Worm (Caenorhabditis elegans) whole organism, L2 larva: ENCODE results near the gene F28B4.3.
A peak's percentile ranks its signal among the peaks of the same experiment; 100 is the strongest.

Experiments used
- C34F6.9 ChIP-seq: fragments of 150-350 bp; optimal IDR thresholded peaks from 2 replicates; lab custom pipeline; 2014; ENCODE audit warnings: missing biosample characterization, missing genetic modification characterization
- F13H6.1 ChIP-seq: sonication (generic microtip); optimal IDR thresholded peaks from 2 replicates; lab custom pipeline; 2016; ENCODE audit warnings: missing genetic modification characterization, missing compliant biosample characterization
- R02D3.7 ChIP-seq: fragments of 150-350 bp; optimal IDR thresholded peaks from 2 replicates; lab custom pipeline; 2014; ENCODE audit warnings: missing biosample characterization, missing genetic modification characterization
- ZK546.5 ChIP-seq: sonication (generic microtip); optimal IDR thresholded peaks from 2 replicates; lab custom pipeline; 2017; ENCODE audit warnings: missing biosample characterization, missing genetic modification characterization
- alr-1 ChIP-seq: fragments of 150-350 bp; optimal IDR thresholded peaks from 2 replicates; lab custom pipeline; 2014; ENCODE audit warnings: missing biosample characterization, missing genetic modification characterization
- aly-2 ChIP-seq: fragments of 150-350 bp; optimal IDR thresholded peaks from 2 replicates; lab custom pipeline; 2014; ENCODE audit warnings: missing biosample characterization, missing genetic modification characterization
- ama-1 ChIP-seq: fragments of 150-350 bp; optimal IDR thresholded peaks from 2 replicates; lab custom pipeline; 2018; ENCODE audit warnings: inconsistent platforms
- blmp-1 ChIP-seq: sonication (generic microtip); optimal IDR thresholded peaks from 2 replicates; lab custom pipeline; 2017; ENCODE audit warnings: missing genetic modification characterization, mild to moderate bottlenecking, missing compliant biosample characterization, antibody characterized with exemption, moderate library complexity; ENCODE audit not compliant: insufficient read depth
- ceh-16 ChIP-seq: fragments of 150-350 bp; optimal IDR thresholded peaks from 2 replicates; lab custom pipeline; 2014; ENCODE audit warnings: missing biosample characterization, missing genetic modification characterization
- crh-2 ChIP-seq: sonication (generic microtip); optimal IDR thresholded peaks from 2 replicates; lab custom pipeline; 2017; ENCODE audit warnings: missing biosample characterization, missing genetic modification characterization
- dmd-4 ChIP-seq: sonication (generic microtip); optimal IDR thresholded peaks from 2 replicates; lab custom pipeline; 2017; ENCODE audit warnings: missing biosample characterization, missing genetic modification characterization
- egl-27 ChIP-seq: sonication (generic microtip); optimal IDR thresholded peaks from 3 replicates; lab custom pipeline; 2017; ENCODE audit warnings: missing biosample characterization, missing genetic modification reagents, missing genetic modification characterization
- fos-1 ChIP-seq: fragments of 150-350 bp; optimal IDR thresholded peaks from 2 replicates; lab custom pipeline; 2014; ENCODE audit warnings: missing biosample characterization, missing genetic modification characterization
- gmeb-1 ChIP-seq: fragments of 150-350 bp; optimal IDR thresholded peaks from 2 replicates; lab custom pipeline; 2014; ENCODE audit warnings: missing biosample characterization, missing genetic modification characterization
- lin-11 ChIP-seq: fragments of 150-350 bp; sonication (generic microtip); optimal IDR thresholded peaks from 2 replicates; lab custom pipeline; 2014; ENCODE audit warnings: missing biosample characterization, missing genetic modification characterization, inconsistent platforms, mixed read lengths
- lin-13 ChIP-seq: fragments of 150-350 bp; optimal IDR thresholded peaks from 2 replicates; lab custom pipeline; 2014; ENCODE audit warnings: missing biosample characterization, missing genetic modification reagents, missing genetic modification characterization
- lin-39 ChIP-seq: fragments of 150-350 bp; optimal IDR thresholded peaks from 2 replicates; lab custom pipeline; 2014; ENCODE audit warnings: missing biosample characterization, missing genetic modification reagents, missing genetic modification characterization
- lsy-2 ChIP-seq, 2 experiments: fragments of 150-350 bp in 1 of 2; sonication (generic microtip) in 1 of 2; optimal IDR thresholded peaks; 2 replicates each; lab custom pipeline; 2014 to 2017; ENCODE audit warnings: missing biosample characterization in 2 of 2, missing genetic modification characterization in 2 of 2
- mbf-1 ChIP-seq: sonication (generic microtip); optimal IDR thresholded peaks from 2 replicates; lab custom pipeline; 2017; ENCODE audit warnings: missing biosample characterization, missing genetic modification characterization
- nhr-10 ChIP-seq: sonication (generic microtip); optimal IDR thresholded peaks from 2 replicates; lab custom pipeline; 2017; ENCODE audit warnings: missing biosample characterization, missing genetic modification characterization
- nhr-11 ChIP-seq: fragments of 150-350 bp; optimal IDR thresholded peaks from 2 replicates; lab custom pipeline; 2014; ENCODE audit warnings: missing biosample characterization, missing genetic modification characterization
- nhr-237 ChIP-seq: fragments of 150-350 bp; optimal IDR thresholded peaks from 2 replicates; lab custom pipeline; 2014; ENCODE audit warnings: missing biosample characterization, missing genetic modification characterization
- nhr-6 ChIP-seq: fragments of 150-350 bp; optimal IDR thresholded peaks from 2 replicates; lab custom pipeline; 2014; ENCODE audit warnings: missing biosample characterization, missing genetic modification characterization
- nhr-77 ChIP-seq: fragments of 150-350 bp; optimal IDR thresholded peaks from 2 replicates; lab custom pipeline; 2014; ENCODE audit warnings: missing biosample characterization, missing genetic modification characterization
- peb-1 ChIP-seq: fragments of 150-350 bp; optimal IDR thresholded peaks from 2 replicates; lab custom pipeline; 2014; ENCODE audit warnings: missing biosample characterization, missing genetic modification characterization
- sem-4 ChIP-seq: fragments of 150-350 bp; optimal IDR thresholded peaks from 2 replicates; lab custom pipeline; 2014; ENCODE audit warnings: missing biosample characterization, missing genetic modification reagents, missing genetic modification characterization
- skn-1 ChIP-seq: sonication (generic microtip); optimal IDR thresholded peaks from 2 replicates; lab custom pipeline; 2017; ENCODE audit warnings: missing biosample characterization, missing genetic modification characterization
- sma-9 ChIP-seq, 2 experiments: fragments of 150-350 bp in 1 of 2; sonication (generic microtip) in 1 of 2; optimal IDR thresholded peaks; 2 replicates each; lab custom pipeline; 2014 to 2016; ENCODE audit warnings: missing genetic modification characterization in 2 of 2, mild to moderate bottlenecking in 1 of 2, missing biosample characterization in 1 of 2, missing compliant biosample characterization in 1 of 2, missing genetic modification reagents in 1 of 2, moderate library complexity in 1 of 2
- snpc-4 ChIP-seq: fragments of 150-350 bp; optimal IDR thresholded peaks from 2 replicates; lab custom pipeline; 2014; ENCODE audit warnings: missing biosample characterization, missing genetic modification characterization
- unc-39 ChIP-seq: fragments of 150-350 bp; optimal IDR thresholded peaks from 2 replicates; lab custom pipeline; 2014; ENCODE audit warnings: missing biosample characterization, missing genetic modification characterization
- unc-55 ChIP-seq: fragments of 150-350 bp; sonication (generic microtip); optimal IDR thresholded peaks from 3 replicates; lab custom pipeline; 2014; ENCODE audit warnings: missing biosample characterization, missing genetic modification reagents, missing genetic modification characterization
- zag-1 ChIP-seq: fragments of 150-350 bp; optimal IDR thresholded peaks from 2 replicates; lab custom pipeline; 2014; ENCODE audit warnings: missing biosample characterization, missing genetic modification characterization
- ztf-11 ChIP-seq: sonication (generic microtip); optimal IDR thresholded peaks from 2 replicates; lab custom pipeline; 2017; ENCODE audit warnings: missing biosample characterization, missing genetic modification characterization

F28B4.3 gene

ce11 chrX:3220267-3220666 lies 14.9 kb downstream of the F28B4.3 start, which contains the start of gene rgl-1:
rgl-1 (minus strand) TSS chrX:3220367.
- no peak for TF ChIP-seq C34F6.9 (tag; lab: Kevin White, UChicago)
- no peak for TF ChIP-seq peb-1 (tag; lab: Kevin White, UChicago)
- TF ChIP-seq sem-4 (tag; lab: Kevin White, UChicago): no peak
- TF ChIP-seq dmd-4: no peak
- TF ChIP-seq nhr-237 (tag; lab: Kevin White, UChicago): no peak
- TF ChIP-seq ama-1 (lab: Kevin White, UChicago): no peak
- no peak for TF ChIP-seq nhr-10 (tag; lab: Kevin White, UChicago)
- TF ChIP-seq unc-39 (tag; lab: Kevin White, UChicago): no peak
- no peak for TF ChIP-seq gmeb-1
- TF ChIP-seq F13H6.1 (tag; lab: Kevin White, UChicago): no peak

DNA sequence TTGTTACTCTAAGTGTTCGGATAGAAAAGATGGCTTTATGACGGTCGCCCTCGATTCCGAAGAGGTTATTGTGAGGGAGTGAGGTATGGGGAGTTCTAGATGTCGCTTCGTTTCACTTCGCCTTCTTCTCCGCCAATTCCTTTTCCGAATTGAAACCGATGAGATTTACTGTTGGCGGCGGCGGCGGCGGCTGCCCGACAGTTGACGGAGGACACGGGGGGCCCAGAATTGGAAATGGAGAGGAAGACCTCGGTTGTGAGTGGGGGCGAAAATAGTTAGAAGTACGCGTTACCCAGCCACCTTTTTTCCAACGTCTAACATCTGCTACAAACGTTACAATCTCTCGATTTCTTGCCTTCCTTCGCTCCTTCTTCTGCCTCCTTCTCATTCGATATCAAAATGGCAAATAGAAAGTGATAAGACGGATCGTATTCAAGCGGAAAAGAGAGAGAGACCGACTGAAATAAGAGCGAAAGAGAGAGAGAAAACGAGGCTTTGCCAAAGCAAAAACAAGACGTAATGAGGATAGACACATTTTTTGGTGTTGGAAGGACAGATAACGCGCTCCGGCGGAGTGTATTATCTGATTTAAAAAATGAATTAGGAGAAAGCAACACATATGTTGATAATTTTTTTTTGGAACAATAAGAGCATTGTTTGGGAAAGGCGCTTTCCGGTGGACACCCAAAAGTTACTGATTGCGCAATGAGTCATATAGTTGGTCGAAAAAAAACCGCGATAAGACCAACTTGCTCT lies 17.0 kb downstream of the F28B4.3 start:
- peak; percentile 6 for TF ChIP-seq blmp-1
- no peak for TF ChIP-seq snpc-4
- peak; percentile 14 for TF ChIP-seq crh-2 (tag; lab: Kevin White, UChicago)
- TF ChIP-seq, all 48 proteins: peak for 2

DNA sequence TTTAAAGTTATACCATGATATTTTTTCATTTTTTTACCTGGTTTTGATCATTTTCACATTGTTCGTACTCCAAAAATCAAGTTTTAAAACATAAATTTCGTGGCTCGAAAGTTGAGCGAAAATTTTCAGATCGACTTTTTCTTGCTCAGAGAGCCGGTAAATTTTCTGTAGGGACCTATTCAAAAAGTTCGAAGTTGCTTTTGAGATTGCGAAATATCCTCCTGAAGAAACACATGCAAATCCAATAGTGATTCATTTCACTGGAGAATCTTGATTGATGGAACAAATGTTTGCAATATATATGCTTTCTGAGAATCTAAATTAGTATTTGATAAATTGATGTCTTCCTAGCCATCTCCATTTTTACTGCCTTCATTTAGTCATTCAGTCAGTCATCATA lies 18.5 kb downstream of the F28B4.3 start:
- no peak for TF ChIP-seq ztf-11 (tag; lab: Kevin White, UChicago)
- no peak for TF ChIP-seq lin-39 (tag; lab: Kevin White, UChicago)
- no peak for TF ChIP-seq nhr-6 (tag; lab: Kevin White, UChicago)
- TF ChIP-seq egl-27 (tag; lab: Kevin White, UChicago): no peak
- TF ChIP-seq sma-9 (GFP tag; optimal IDR thresholded peaks at IDR 0.05; lab: Kevin White, UChicago): no peak
- TF ChIP-seq sma-9 (tag; optimal IDR thresholded peaks at IDR 0.05; lab: Kevin White, UChicago): no peak
- no peak for TF ChIP-seq aly-2
- no peak for TF ChIP-seq ZK546.5 (tag; lab: Kevin White, UChicago)
- TF ChIP-seq zag-1 (tag; lab: Kevin White, UChicago): no peak
- TF ChIP-seq ceh-16 (tag; lab: Kevin White, UChicago): no peak
- TF ChIP-seq R02D3.7 (tag; lab: Kevin White, UChicago): no peak
- TF ChIP-seq unc-55 (GFP tag; lab: Kevin White, UChicago): no peak
- TF ChIP-seq lin-13 (GFP tag; lab: Kevin White, UChicago): no peak
- no peak for TF ChIP-seq C34F6.9 (tag; lab: Kevin White, UChicago)
- TF ChIP-seq fos-1 (tag; lab: Kevin White, UChicago): no peak
- TF ChIP-seq gmeb-1: no peak

ce11 chrX:3209523-3209922 lies 25.7 kb downstream of the F28B4.3 start, which contains the start of gene F28B4.4:
F28B4.4 (minus strand) TSS chrX:3209623.
- TF ChIP-seq skn-1: no peak
- TF ChIP-seq, all 48 proteins: peak for 0

ce11 chrX:3204778-3205177 lies 30.4 kb downstream of the F28B4.3 start, which contains the start of gene F28B4.1:
F28B4.1 (plus strand) TSS chrX:3205078.
- TF ChIP-seq skn-1 (no peak), unc-39 (tag; lab: Kevin White, UChicago) (no peak), ceh-16 (tag; lab: Kevin White, UChicago) (no peak), mbf-1 (no peak), gmeb-1 (no peak), nhr-77 (tag; lab: Kevin White, UChicago) (no peak), lin-11 (tag; lab: Kevin White, UChicago) (no peak), lsy-2 (tag; optimal IDR thresholded peaks at IDR 0.05; lab: Kevin White, UChicago) (no peak), nhr-10 (tag; lab: Kevin White, UChicago) (no peak)

ce11 chrX:3202350-3202749 lies 32.9 kb downstream of the F28B4.3 start:
- TF ChIP-seq nhr-11 (tag; lab: Kevin White, UChicago) (no peak), gmeb-1 (no peak), zag-1 (tag; lab: Kevin White, UChicago) (no peak), ZK546.5 (tag; lab: Kevin White, UChicago) (no peak), lin-13 (GFP tag; lab: Kevin White, UChicago) (no peak), alr-1 (tag; lab: Kevin White, UChicago) (no peak)
